Fruit fly (Drosophila melanogaster) whole organism: ENCODE measurements around the gene CCT6.
"Not testable (repeated sequence)": the region's sequence is repeated elsewhere in the genome, so short reads cannot be mapped to it uniquely, and the experiment has no call there.

Experiments used
- CG8478 ChIP-seq: fragments of >200 bp; optimal IDR thresholded peaks from 2 replicates; lab custom pipeline; 2018; ENCODE audit warnings: inconsistent platforms
- Dll ChIP-seq: fragments of >200 bp; optimal IDR thresholded peaks from 2 replicates; lab custom pipeline; 2017
- EcR ChIP-seq, 2 experiments: fragments of >200 bp; optimal IDR thresholded peaks; 2 replicates each; lab custom pipeline; 2017; ENCODE audit warnings: missing biosample characterization in 2 of 2, missing genetic modification characterization in 2 of 2, missing genetic modification reagents in 2 of 2
- pan ChIP-seq: fragments of >200 bp; optimal IDR thresholded peaks from 2 replicates; lab custom pipeline; 2017
- psq ChIP-seq: fragments of >200 bp; optimal IDR thresholded peaks from 2 replicates; lab custom pipeline; 2017
- usp ChIP-seq: fragments of >200 bp; optimal IDR thresholded peaks from 2 replicates; lab custom pipeline; 2017; ENCODE audit warnings: missing biosample characterization, missing genetic modification characterization, mixed read lengths

The CCT6 gene

dm6 chrX:15761298-15761640 is 14.8 kb downstream of the CCT6 start:
- TF ChIP-seq Dll (no peak), EcR (GFP tag; optimal IDR thresholded peaks at IDR 0.05; lab: Kevin White, UChicago) (no peak), pan (no peak), usp (GFP tag; lab: Kevin White, UChicago) (no peak), psq (lab: Kevin White, UChicago) (no peak), CG8478 (no peak)

- TF ChIP-seq Dll (no peak), psq (lab: Kevin White, UChicago) (no peak), usp (GFP tag; lab: Kevin White, UChicago) (no peak), CG8478 (no peak), pan (no peak), EcR (GFP tag; optimal IDR thresholded peaks at IDR 0.05; lab: Kevin White, UChicago) (no peak)
Measured at dm6 chrX:15762723-15763122, 16.3 kb downstream of the CCT6 start, which contains the start of gene Polr3A. Gene Polr3A, plus strand, starts transcription at chrX:15762956.

dm6 chrX:15766395-15766866 is 20.0 kb downstream of the CCT6 start, which contains the start of gene CG8952:
Gene CG8952, minus strand, starts transcription at chrX:15766445.
- no peak for TF ChIP-seq EcR (GFP tag; optimal IDR thresholded peaks at IDR 0.05; lab: Kevin White, UChicago)
- TF ChIP-seq CG8478, result no peak
- no peak for TF ChIP-seq pan
- no peak for TF ChIP-seq usp (GFP tag; lab: Kevin White, UChicago)
- no peak for TF ChIP-seq Dll
- TF ChIP-seq psq (lab: Kevin White, UChicago), result no peak

dm6 chrX:15769457-15769856 is 23.0 kb downstream of the CCT6 start, which contains the start of gene CG33172:
Gene CG33172, plus strand, starts transcription at chrX:15769664.
- TF ChIP-seq psq (lab: Kevin White, UChicago) (no peak), usp (GFP tag; lab: Kevin White, UChicago) (no peak), CG8478 (no peak), EcR (GFP tag; optimal IDR thresholded peaks at IDR 0.05; lab: Kevin White, UChicago) (no peak)

dm6 chrX:15772663-15773062 is 26.2 kb downstream of the CCT6 start, which contains the start of gene CG43672:
Gene CG43672, plus strand, starts transcription at chrX:15772963.
- TF ChIP-seq EcR (GFP tag; optimal IDR thresholded peaks at IDR 0.05; lab: Kevin White, UChicago) (no peak), CG8478 (no peak), usp (GFP tag; lab: Kevin White, UChicago) (no peak), pan (no peak), psq (lab: Kevin White, UChicago) (no peak), Dll (no peak)

dm6 chrX:15778846-15779245 is 32.4 kb downstream of the CCT6 start, which contains the start of gene CG43673:
Gene CG43673, plus strand, starts transcription at chrX:15779146.
- TF ChIP-seq EcR (GFP tag; optimal IDR thresholded peaks at IDR 0.05; lab: Kevin White, UChicago), result no peak
- no peak for TF ChIP-seq CG8478
- TF ChIP-seq Dll, result no peak
- TF ChIP-seq psq (lab: Kevin White, UChicago), result no peak
- TF ChIP-seq pan, result no peak
- no peak for TF ChIP-seq usp (GFP tag; lab: Kevin White, UChicago)

- TF ChIP-seq pan (no peak), Dll (no peak), CG8478 (no peak), EcR (GFP tag; optimal IDR thresholded peaks at IDR 0.05; lab: Kevin White, UChicago) (no peak), usp (GFP tag; lab: Kevin White, UChicago) (no peak), psq (lab: Kevin White, UChicago) (no peak)
Measured at dm6 chrX:15783610-15784009, 37.2 kb downstream of the CCT6 start, which contains the start of gene Efhc1.1. Gene Efhc1.1, minus strand, starts transcription at chrX:15783710.

- TF ChIP-seq CG8478, result no peak
- no peak for TF ChIP-seq pan
- no peak for TF ChIP-seq EcR (GFP tag; optimal IDR thresholded peaks at IDR 0.05; lab: Kevin White, UChicago)
- no peak for TF ChIP-seq Dll
- TF ChIP-seq usp (GFP tag; lab: Kevin White, UChicago), result no peak
- no peak for TF ChIP-seq psq (lab: Kevin White, UChicago)
Measured at dm6 chrX:15785429-15786239, 39.2 kb downstream of the CCT6 start, which contains the start of the genes Paf-AHalpha and mRpS30. Gene Paf-AHalpha, minus strand, starts transcription at chrX:15785583. Gene mRpS30, plus strand, starts transcription at chrX:15786047.

- TF ChIP-seq psq (lab: Kevin White, UChicago) (no peak), usp (GFP tag; lab: Kevin White, UChicago) (no peak), pan (no peak), CG8478 (no peak), EcR (GFP tag; optimal IDR thresholded peaks at IDR 0.05; lab: Kevin White, UChicago) (no peak), Dll (no peak)
Measured at dm6 chrX:15786242-15786641, 39.8 kb downstream of the CCT6 start.

dm6 chrX:15788235-15789187 is 42.1 kb downstream of the CCT6 start, which contains the start of gene Rhp:
Gene Rhp, plus strand, starts transcription at chrX:15788897.
- TF ChIP-seq CG8478 (no peak), usp (GFP tag; lab: Kevin White, UChicago) (no peak), Dll (no peak), EcR (GFP tag; optimal IDR thresholded peaks at IDR 0.05; lab: Kevin White, UChicago) (no peak), psq (lab: Kevin White, UChicago) (no peak), pan (no peak)

- TF ChIP-seq Dll; usp (GFP tag; lab: Kevin White, UChicago); psq (lab: Kevin White, UChicago): not testable (repeated sequence)
Measured at dm6 chrX:15795951-15796443, 49.5 kb downstream of the CCT6 start, which contains the start of gene sordd1. Gene sordd1, minus strand, starts transcription at chrX:15796028.
